Fruit fly (Drosophila melanogaster) whole organism, embryonic: ENCODE data around the gene Smox.

ENCODE experiments used
- CG10147 ChIP-seq: fragments of 200-800 bp; sonication (Bioruptor generic); optimal IDR thresholded peaks from 2 replicates; lab custom pipeline; 2019; ENCODE audit warnings: missing biosample characterization, mild to moderate bottlenecking, missing genetic modification characterization, moderate library complexity
- CG1024 ChIP-seq: fragments of 200-800 bp; sonication (Bioruptor generic); IDR thresholded peaks from 2 replicates; pipeline ENCODE4 v1.3.6; 2022; ENCODE audit warnings: missing biosample characterization, missing genetic modification characterization
- CG10267 ChIP-seq: fragments of 200-800 bp; sonication (Bioruptor generic); optimal IDR thresholded peaks from 2 replicates; lab custom pipeline; 2018; ENCODE audit warnings: missing biosample characterization, mild to moderate bottlenecking, missing genetic modification characterization, moderate library complexity
- CG10565 ChIP-seq: fragments of 200-800 bp; sonication (Bioruptor generic); optimal IDR thresholded peaks from 3 replicates; lab custom pipeline; 2016; ENCODE audit warnings: missing biosample characterization, mild to moderate bottlenecking, missing genetic modification characterization
- CG11093 ChIP-seq: fragments of 200-800 bp; sonication (Bioruptor generic); IDR thresholded peaks from 3 replicates; pipeline ENCODE4 v1.3.6; 2022; ENCODE audit warnings: missing biosample characterization, missing genetic modification characterization
- CG12299 ChIP-seq: fragments of 200-800 bp; sonication (Bioruptor generic); optimal IDR thresholded peaks from 2 replicates; lab custom pipeline; 2018; ENCODE audit warnings: missing biosample characterization, mild to moderate bottlenecking, missing genetic modification characterization
- CG12744 ChIP-seq: fragments of 200-800 bp; sonication (Bioruptor generic); optimal IDR thresholded peaks from 2 replicates; lab custom pipeline; 2016; ENCODE audit warnings: missing biosample characterization, missing genetic modification characterization
- CG13123 ChIP-seq: fragments of 200-800 bp; sonication (Bioruptor generic); optimal IDR thresholded peaks from 2 replicates; lab custom pipeline; 2016; ENCODE audit warnings: missing biosample characterization, missing genetic modification characterization
- CG13624 ChIP-seq: fragments of 200-800 bp; sonication (Bioruptor generic); optimal IDR thresholded peaks from 2 replicates; lab custom pipeline; 2016; ENCODE audit warnings: missing biosample characterization, missing genetic modification characterization
- CG1529 ChIP-seq: fragments of 200-800 bp; sonication (Bioruptor generic); optimal IDR thresholded peaks from 3 replicates; lab custom pipeline; 2018; ENCODE audit warnings: missing biosample characterization, missing genetic modification characterization
- CG1647 ChIP-seq: fragments of 200-800 bp; sonication (Bioruptor generic); optimal IDR thresholded peaks from 3 replicates; lab custom pipeline; 2016; ENCODE audit warnings: missing biosample characterization, missing genetic modification characterization
- CG17328 ChIP-seq: fragments of 200-800 bp; sonication (Bioruptor generic); IDR thresholded peaks from 2 replicates; pipeline ENCODE4 v1.3.6; 2022; ENCODE audit warnings: missing biosample characterization, missing genetic modification characterization
- CG17829 ChIP-seq: fragments of 200-800 bp; optimal IDR thresholded peaks from 2 replicates; lab custom pipeline; 2019; ENCODE audit warnings: missing biosample characterization, mild to moderate bottlenecking, missing genetic modification characterization, moderate library complexity
- CG1832 ChIP-seq: fragments of 200-800 bp; sonication (Bioruptor generic); optimal IDR thresholded peaks from 2 replicates; lab custom pipeline; 2017; ENCODE audit warnings: missing biosample characterization, mild to moderate bottlenecking, missing genetic modification characterization, inconsistent platforms
- CG18599 ChIP-seq: fragments of 200-800 bp; sonication (Bioruptor generic); optimal IDR thresholded peaks from 3 replicates; lab custom pipeline; 2017; ENCODE audit warnings: missing biosample characterization, missing genetic modification characterization, mild to moderate bottlenecking, moderate library complexity, missing genetic modification reagents
- CG18619 ChIP-seq: fragments of 200-800 bp; sonication (Bioruptor generic); optimal IDR thresholded peaks from 3 replicates; lab custom pipeline; 2017; ENCODE audit warnings: missing biosample characterization, mild to moderate bottlenecking, missing genetic modification characterization
- CG31441 ChIP-seq: fragments of 200-800 bp; sonication (Bioruptor generic); IDR thresholded peaks from 2 replicates; pipeline ENCODE4 v1.3.6; 2022; ENCODE audit warnings: missing biosample characterization, missing genetic modification characterization
- CG42726 ChIP-seq: fragments of 200-800 bp; sonication (Bioruptor generic); IDR thresholded peaks from 2 replicates; pipeline ENCODE4 v1.3.6; 2022; ENCODE audit warnings: missing biosample characterization, missing genetic modification characterization; ENCODE audit not compliant: partially characterized antibody
- CG4424 ChIP-seq: fragments of 200-800 bp; sonication (Bioruptor generic); optimal IDR thresholded peaks from 3 replicates; lab custom pipeline; 2016; ENCODE audit warnings: missing biosample characterization, missing genetic modification characterization
- CG5245 ChIP-seq: fragments of 200-800 bp; sonication (Bioruptor generic); optimal IDR thresholded peaks from 3 replicates; lab custom pipeline; 2016; ENCODE audit warnings: missing biosample characterization, missing genetic modification characterization
- CG6689 ChIP-seq: fragments of 200-800 bp; sonication (Bioruptor generic); IDR thresholded peaks from 2 replicates; pipeline ENCODE4 v1.3.6; 2022; ENCODE audit warnings: missing biosample characterization, missing genetic modification characterization
- CG8765 ChIP-seq: fragments of 200-800 bp; sonication (Bioruptor generic); IDR thresholded peaks from 2 replicates; pipeline ENCODE4 v1.3.6; 2022; ENCODE audit warnings: missing biosample characterization, missing genetic modification characterization
- CG9215 ChIP-seq: fragments of 200-800 bp; sonication (Bioruptor generic); IDR thresholded peaks from 2 replicates; pipeline ENCODE4 v1.3.6; 2022; ENCODE audit warnings: missing biosample characterization, missing genetic modification characterization
- CG9437 ChIP-seq: fragments of 200-800 bp; sonication (Bioruptor generic); optimal IDR thresholded peaks from 2 replicates; lab custom pipeline; 2018; ENCODE audit warnings: missing biosample characterization, mild to moderate bottlenecking, missing genetic modification characterization
- H15 ChIP-seq: fragments of 200-800 bp; sonication (Bioruptor generic); IDR thresholded peaks from 3 replicates; pipeline ENCODE4 v1.3.6; 2022; ENCODE audit warnings: missing biosample characterization, missing genetic modification characterization
- Jarid2 ChIP-seq: fragments of 200-800 bp; sonication (Bioruptor generic); optimal IDR thresholded peaks from 3 replicates; lab custom pipeline; 2017; ENCODE audit warnings: mild to moderate bottlenecking, missing biosample characterization, missing genetic modification reagents, missing genetic modification characterization
- Lhr ChIP-seq: fragments of 200-800 bp; sonication (Bioruptor generic); optimal IDR thresholded peaks from 3 replicates; lab custom pipeline; 2017; ENCODE audit warnings: mild to moderate bottlenecking, missing biosample characterization, missing genetic modification reagents, missing genetic modification characterization
- Lim3 ChIP-seq: fragments of 200-800 bp; sonication (Bioruptor generic); IDR thresholded peaks from 2 replicates; pipeline ENCODE4 v1.3.6; 2022; ENCODE audit warnings: missing biosample characterization, missing genetic modification characterization
- Spps ChIP-seq: fragments of 200-800 bp; sonication (Bioruptor generic); optimal IDR thresholded peaks from 2 replicates; lab custom pipeline; 2018; ENCODE audit warnings: missing biosample characterization, mild to moderate bottlenecking, missing genetic modification characterization
- bigmax ChIP-seq: fragments of 200-800 bp; sonication (Bioruptor generic); optimal IDR thresholded peaks from 2 replicates; lab custom pipeline; 2018; ENCODE audit warnings: missing biosample characterization, mild to moderate bottlenecking, missing genetic modification characterization
- chm ChIP-seq: fragments of 200-800 bp; sonication (Bioruptor generic); IDR thresholded peaks from 2 replicates; pipeline ENCODE4 v1.3.6; 2022; ENCODE audit warnings: missing biosample characterization, missing genetic modification characterization
- crp ChIP-seq, 2 experiments: fragments of 200-800 bp; sonication (Bioruptor generic); optimal IDR thresholded peaks; 2 replicates in 1 of 2; 3 replicates in 1 of 2; lab custom pipeline; 2017; ENCODE audit warnings: missing biosample characterization in 2 of 2, missing genetic modification characterization in 2 of 2, mild to moderate bottlenecking in 1 of 2, moderate library complexity in 1 of 2
- ems ChIP-seq: fragments of 200-800 bp; sonication (Bioruptor generic); optimal IDR thresholded peaks from 3 replicates; lab custom pipeline; 2016; ENCODE audit warnings: missing biosample characterization, missing genetic modification characterization
- eve ChIP-seq, 2 experiments: fragments of >200 bp; optimal IDR thresholded peaks; 2 replicates each; lab custom pipeline; 2017; ENCODE audit warnings: missing biosample characterization in 2 of 2, missing genetic modification characterization in 2 of 2
- ham ChIP-seq: fragments of 200-800 bp; sonication (Bioruptor generic); IDR thresholded peaks from 2 replicates; pipeline ENCODE4 v1.3.6; 2022; ENCODE audit warnings: missing biosample characterization, missing genetic modification characterization
- hkb ChIP-seq, 2 experiments: fragments of 200-800 bp in 1 of 2; fragments of >200 bp in 1 of 2; sonication (Bioruptor generic) in 1 of 2; IDR thresholded peaks in 1 of 2; optimal IDR thresholded peaks in 1 of 2; 2 replicates each; pipeline versions ENCODE4 v1.3.6 to Lab custom; 2017 to 2022; ENCODE audit warnings: missing biosample characterization in 1 of 2, missing genetic modification characterization in 1 of 2
- insv ChIP-seq, 2 experiments: fragments of 200-800 bp; sonication (Bioruptor generic); optimal IDR thresholded peaks; 3 replicates each; lab custom pipeline; 2016 to 2018; ENCODE audit warnings: missing biosample characterization in 2 of 2, missing genetic modification characterization in 2 of 2
- kni ChIP-seq: fragments of 200-800 bp; sonication (Bioruptor generic); optimal IDR thresholded peaks from 3 replicates; lab custom pipeline; 2017; ENCODE audit warnings: mild to moderate bottlenecking, missing biosample characterization, missing genetic modification reagents, missing genetic modification characterization
- nau ChIP-seq: fragments of 200-800 bp; sonication (Bioruptor generic); optimal IDR thresholded peaks from 3 replicates; lab custom pipeline; 2017; ENCODE audit warnings: missing biosample characterization, mild to moderate bottlenecking, missing genetic modification characterization, missing genetic modification reagents
- nerfin-1 ChIP-seq: fragments of 200-800 bp; sonication (Bioruptor generic); optimal IDR thresholded peaks from 3 replicates; lab custom pipeline; 2019; ENCODE audit warnings: missing biosample characterization, mild to moderate bottlenecking, missing genetic modification characterization, moderate library complexity
- nom ChIP-seq: fragments of 200-800 bp; sonication (Bioruptor generic); optimal IDR thresholded peaks from 2 replicates; lab custom pipeline; 2017; ENCODE audit warnings: missing biosample characterization, missing genetic modification characterization, mild to moderate bottlenecking, moderate library complexity, missing genetic modification reagents
- prd ChIP-seq, 3 experiments: fragments of >200 bp in 2 of 3; fragments of 200-800 bp in 1 of 3; sonication (Bioruptor generic) in 1 of 3; optimal IDR thresholded peaks in 2 of 3; IDR thresholded peaks in 1 of 3; 2 replicates in 2 of 3; 3 replicates in 1 of 3; pipeline versions ENCODE4 v1.3.6 to Lab custom; 2017 to 2022; ENCODE audit warnings: missing biosample characterization in 1 of 3, missing genetic modification characterization in 1 of 3
- sens-2 ChIP-seq: fragments of 200-800 bp; sonication (Bioruptor generic); IDR thresholded peaks from 2 replicates; pipeline ENCODE4 v1.3.6; 2022; ENCODE audit warnings: missing biosample characterization, missing genetic modification characterization
- sr ChIP-seq: fragments of 200-800 bp; sonication (Bioruptor generic); IDR thresholded peaks from 3 replicates; pipeline ENCODE4 v1.3.6; 2022; ENCODE audit warnings: missing biosample characterization, missing genetic modification characterization
- tgo ChIP-seq: fragments of 200-800 bp; sonication (Bioruptor generic); IDR thresholded peaks from 3 replicates; pipeline ENCODE4 v1.3.6; 2022; ENCODE audit warnings: missing biosample characterization, missing genetic modification characterization
- tx ChIP-seq: fragments of 200-800 bp; sonication (Bioruptor generic); optimal IDR thresholded peaks from 2 replicates; lab custom pipeline; 2016; ENCODE audit warnings: missing biosample characterization, missing genetic modification characterization
- zf30C ChIP-seq: fragments of 200-800 bp; sonication (Bioruptor generic); optimal IDR thresholded peaks from 3 replicates; lab custom pipeline; 2018; ENCODE audit warnings: missing biosample characterization, mild to moderate bottlenecking, missing genetic modification characterization

The Smox gene

DNA sequence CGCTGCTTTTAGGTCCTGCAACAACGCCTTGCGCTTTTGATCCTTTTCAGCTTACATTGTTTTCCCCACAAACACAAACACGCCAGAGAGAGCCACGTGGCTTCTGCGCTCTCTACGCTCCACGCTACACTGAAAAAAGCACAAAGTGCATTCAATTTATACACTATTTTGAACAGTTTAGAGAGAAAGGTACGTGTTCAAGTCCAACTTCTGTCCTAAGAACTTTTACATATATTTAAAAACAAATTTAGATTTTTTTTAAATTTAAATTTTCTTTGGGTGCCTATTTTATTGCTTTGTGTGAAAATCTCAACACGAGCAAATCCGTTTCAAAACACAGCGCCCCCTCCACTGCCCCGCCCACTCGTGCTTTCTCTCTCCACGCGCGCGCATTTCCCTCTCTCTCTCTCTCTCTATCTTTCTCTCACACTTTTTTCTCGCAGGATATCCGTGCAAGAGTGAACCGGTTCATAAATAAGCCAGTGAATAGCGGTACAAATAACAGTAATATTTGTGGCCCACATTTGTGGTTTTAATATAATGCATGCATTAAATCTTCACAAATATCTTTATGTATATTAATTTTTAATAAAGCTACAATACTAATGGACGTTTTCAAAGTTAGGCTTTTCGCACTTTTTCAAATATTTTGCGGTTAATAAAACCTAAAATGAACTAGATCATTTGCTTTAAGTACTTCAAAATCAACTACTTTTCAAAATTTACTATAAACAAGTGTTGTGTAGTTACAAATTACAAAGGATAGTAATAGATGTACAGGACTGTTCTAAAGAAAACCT, 41.9 kb downstream of the Smox start (continued):
- TF ChIP-seq prd (optimal IDR thresholded peaks at IDR 0.05; lab: Kevin White, UChicago) (no peak), prd (GFP tag; IDR thresholded peaks at IDR 0.05; lab: Robert Waterston, UW) (peak; percentile 90), CG42726 (GFP tag; lab: Robert Waterston, UW) (no peak), CG5245 (peak; percentile 71), sens-2 (GFP tag; lab: Robert Waterston, UW) (peak; percentile 64), tgo (GFP tag; lab: Robert Waterston, UW) (peak; percentile 86), CG1024 (GFP tag; lab: Robert Waterston, UW) (peak; percentile 62), CG10147 (GFP tag; lab: Kevin White, UChicago) (peak; percentile 82), zf30C (peak; percentile 70), sr (peak; percentile 72; the same call in 1 of the 3 replicates), CG18619 (peak; percentile 77), CG4424 (GFP tag; lab: Kevin White, UChicago) (peak; percentile 81), hkb (optimal IDR thresholded peaks at IDR 0.05; lab: Kevin White, UChicago) (no peak), hkb (GFP tag; IDR thresholded peaks at IDR 0.05; lab: Robert Waterston, UW) (peak; percentile 94), CG18599 (GFP tag; lab: Kevin White, UChicago) (peak; percentile 95), CG17328 (GFP tag; lab: Robert Waterston, UW) (peak; percentile 88), CG13123 (GFP tag; lab: Kevin White, UChicago) (peak; percentile 45), Lim3 (no peak), crp (GFP tag; optimal IDR thresholded peaks at IDR 0.05; lab: Kevin White, UChicago) (peak in 1 of 2 experiments; percentile 11), Jarid2 (peak; percentile 41), kni (no peak), CG8765 (GFP tag; lab: Robert Waterston, UW) (no peak), H15 (GFP tag; lab: Robert Waterston, UW) (peak; percentile 81; the same call in 2 of the 3 replicates), nom (peak; percentile 20), bigmax (GFP tag; lab: Kevin White, UChicago) (no peak), CG1832 (GFP tag; lab: Kevin White, UChicago) (peak; percentile 33), CG13624 (GFP tag; lab: Kevin White, UChicago) (peak; percentile 60), Lhr (peak; percentile 26), Spps (tag; lab: Kevin White, UChicago) (peak; percentile 58), ems (GFP tag; lab: Kevin White, UChicago) (peak; percentile 58), CG9437 (GFP tag; lab: Kevin White, UChicago) (peak; percentile 64), nerfin-1 (peak; percentile 66), CG12744 (peak; percentile 53), tx (GFP tag; lab: Kevin White, UChicago) (peak; percentile 8), CG11093 (peak; percentile 58; the same call in 2 of the 3 replicates), CG6689 (GFP tag; lab: Robert Waterston, UW) (peak; percentile 86), chm (GFP tag; lab: Robert Waterston, UW) (peak; percentile 87), CG10267 (tag; lab: Kevin White, UChicago) (peak; percentile 74), insv (GFP tag; optimal IDR thresholded peaks at IDR 0.05; lab: Kevin White, UChicago) (no peak), CG17829 (tag; lab: Kevin White, UChicago) (peak; percentile 66), eve (GFP tag; optimal IDR thresholded peaks at IDR 0.05; lab: Kevin White, UChicago) (no peak), CG1529 (GFP tag; lab: Kevin White, UChicago) (peak; percentile 73), ham (GFP tag; lab: Robert Waterston, UW) (0 out of 2 replicates have a peak, but pooled peaks have one; percentile 41), CG9215 (GFP tag; lab: Robert Waterston, UW) (peak; percentile 67), CG31441 (GFP tag; lab: Robert Waterston, UW) (peak; percentile 87), CG12299 (tag; lab: Kevin White, UChicago) (peak; percentile 74), CG1647 (GFP tag; lab: Kevin White, UChicago) (peak; percentile 57), nau (GFP tag; lab: Kevin White, UChicago) (peak; percentile 74), CG10565 (GFP tag; lab: Kevin White, UChicago) (peak; percentile 34)
